Worm (Caenorhabditis elegans): Measurements from ENCODE around the gene kin-20.
A peak's percentile ranks its signal among the peaks of the same experiment; 100 is the strongest.

Gene kin-20

DNA sequence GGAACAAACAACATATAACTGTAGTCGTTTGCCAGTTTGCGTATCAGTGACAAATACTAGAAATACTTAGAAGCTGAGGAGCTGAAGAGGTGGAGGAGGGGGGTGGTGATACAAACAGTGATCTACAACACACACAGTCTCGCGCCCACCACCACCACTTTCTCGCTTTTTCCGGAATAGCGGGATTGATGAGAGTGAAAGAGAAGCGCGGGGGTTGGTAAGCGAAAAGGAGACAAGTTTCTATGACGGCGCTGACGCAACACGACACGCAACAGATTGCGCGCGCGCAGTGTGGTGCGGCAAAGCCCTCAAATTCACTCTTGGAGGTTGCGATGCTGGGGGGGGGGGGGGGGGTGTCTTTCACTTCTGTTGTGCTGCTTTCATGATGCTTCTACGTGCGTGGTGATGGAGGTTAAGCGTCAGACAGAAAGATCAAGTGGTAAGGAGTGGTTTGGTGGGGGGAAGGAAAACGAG, at the start of gene kin-20:
Gene kin-20, minus strand, starts transcription at position 51 of the 474 bp plus-strand sequence.
- TF ChIP-seq tbx-2 (tag; optimal IDR thresholded peaks at IDR 0.05) = no peak
- no peak for TF ChIP-seq nhr-43 (tag; optimal IDR thresholded peaks at IDR 0.05; ENCODE audit: poor library complexity, severe bottlenecking)
- TF ChIP-seq mml-1 (tag; optimal IDR thresholded peaks at IDR 0.05) = no peak
- TF ChIP-seq snpc-4 (tag; optimal IDR thresholded peaks at IDR 0.05) = no peak
- TF ChIP-seq pha-4 (tag; optimal IDR thresholded peaks at IDR 0.05) = peak; percentile 15
- TF ChIP-seq ama-1 (optimal IDR thresholded peaks at IDR 0.05) = no peak
- TF ChIP-seq ztf-11 (tag; optimal IDR thresholded peaks at IDR 0.05) = no peak
- TF ChIP-seq sea-2 (GFP tag; optimal IDR thresholded peaks at IDR 0.05) = no peak
- no peak for TF ChIP-seq lin-15B (tag; optimal IDR thresholded peaks at IDR 0.05)
- TF ChIP-seq elt-3 (tag; optimal IDR thresholded peaks at IDR 0.05) = no peak
- TF ChIP-seq zag-1 (tag; optimal IDR thresholded peaks at IDR 0.05) = no peak
- TF ChIP-seq nhr-25 (tag; optimal IDR thresholded peaks at IDR 0.05) = peak; percentile 65
- TF ChIP-seq mdl-1 (tag; optimal IDR thresholded peaks at IDR 0.05) = no peak
- no peak for TF ChIP-seq nfya-1 (tag; optimal IDR thresholded peaks at IDR 0.05; ENCODE audit: insufficient read depth)
- no peak for TF ChIP-seq ceh-9 (tag; optimal IDR thresholded peaks at IDR 0.05)
- no peak for TF ChIP-seq pqm-1 (tag; optimal IDR thresholded peaks at IDR 0.05)
- TF ChIP-seq nhr-23 (tag; optimal IDR thresholded peaks at IDR 0.05) = peak; percentile 16
- TF ChIP-seq egl-27 (tag; optimal IDR thresholded peaks at IDR 0.05) = no peak
- TF ChIP-seq nhr-67 (tag; optimal IDR thresholded peaks at IDR 0.05) = no peak
- TF ChIP-seq nhr-12 (tag; optimal IDR thresholded peaks at IDR 0.05) = no peak

DNA sequence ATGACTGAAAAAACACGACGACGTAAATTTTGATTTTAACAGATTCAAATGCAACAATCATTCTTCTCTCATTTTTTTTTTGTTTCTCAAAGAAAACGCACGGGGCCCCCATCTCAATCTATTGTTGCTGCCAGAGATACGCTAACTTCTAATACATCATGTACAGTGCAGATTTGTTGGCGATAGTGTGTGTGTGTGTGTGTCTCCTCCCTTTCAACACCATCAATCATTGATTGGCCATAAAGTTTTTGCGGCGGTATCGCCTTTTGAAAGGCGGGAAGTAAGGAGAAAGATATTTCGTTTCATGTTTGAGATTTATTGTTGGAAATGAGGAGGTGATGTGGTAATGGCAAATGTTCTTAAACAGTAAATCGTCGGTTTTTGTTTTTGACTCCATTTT, 49.7 kb upstream of the kin-20 start:
- TF ChIP-seq nhr-25 (tag; optimal IDR thresholded peaks at IDR 0.05) (peak; percentile 72), nfya-1 (tag; optimal IDR thresholded peaks at IDR 0.05; ENCODE audit: insufficient read depth) (peak; percentile 6), elt-1 (tag; optimal IDR thresholded peaks at IDR 0.05) (peak; percentile 92), elt-3 (tag; optimal IDR thresholded peaks at IDR 0.05) (peak in 1 of 3 experiments; percentile 18), unc-62 (GFP tag; optimal IDR thresholded peaks at IDR 0.05) (peak; percentile 22), tbx-2 (tag; optimal IDR thresholded peaks at IDR 0.05) (no peak), zag-1 (tag; optimal IDR thresholded peaks at IDR 0.05) (no peak), ZK546.5 (tag; optimal IDR thresholded peaks at IDR 0.05) (no peak), pqm-1 (tag; optimal IDR thresholded peaks at IDR 0.05) (no peak), nhr-28 (tag; optimal IDR thresholded peaks at IDR 0.05) (no peak), jun-1 (tag; optimal IDR thresholded peaks at IDR 0.05) (no peak), nhr-23 (tag; optimal IDR thresholded peaks at IDR 0.05) (peak; percentile 34), nhr-67 (tag; optimal IDR thresholded peaks at IDR 0.05) (no peak), ztf-11 (tag; optimal IDR thresholded peaks at IDR 0.05) (no peak), R02D3.7 (tag; optimal IDR thresholded peaks at IDR 0.05) (no peak), fkh-10 (GFP tag; optimal IDR thresholded peaks at IDR 0.05) (no peak), lin-15B (tag; optimal IDR thresholded peaks at IDR 0.05) (no peak), lin-39 (tag; optimal IDR thresholded peaks at IDR 0.05) (no peak), skn-1 (tag; optimal IDR thresholded peaks at IDR 0.05) (no peak), nhr-43 (tag; optimal IDR thresholded peaks at IDR 0.05; ENCODE audit: poor library complexity, severe bottlenecking) (peak; percentile 15)

DNA sequence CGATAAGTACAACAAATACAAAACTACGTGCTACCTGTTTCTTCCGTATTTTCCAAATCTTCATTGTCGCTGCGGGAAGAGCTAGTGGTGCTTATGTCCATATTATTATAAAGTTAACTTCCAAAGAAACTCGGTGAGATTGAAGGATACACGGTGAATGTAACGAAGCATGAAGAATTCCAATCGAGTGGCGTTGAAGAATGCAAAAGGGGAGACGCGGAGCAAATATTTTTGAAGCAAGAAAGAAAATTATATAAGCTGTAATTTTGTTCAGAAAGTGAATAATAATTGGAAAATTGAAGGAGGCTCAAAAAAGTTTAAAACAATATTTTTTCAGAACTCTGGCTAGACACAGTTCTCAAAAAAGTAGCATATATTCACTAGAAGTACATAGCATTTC, 48.1 kb upstream of the kin-20 start, which contains the start of gene Y15E3A.3:
Gene Y15E3A.3, minus strand, starts transcription at position 101 of the 400 bp plus-strand sequence.
- TF ChIP-seq lsy-12 (tag; optimal IDR thresholded peaks at IDR 0.05) (no peak), fos-1 (tag; optimal IDR thresholded peaks at IDR 0.05) (no peak), nhr-23 (tag; optimal IDR thresholded peaks at IDR 0.05) (no peak), zag-1 (tag; optimal IDR thresholded peaks at IDR 0.05) (no peak), unc-62 (GFP tag; optimal IDR thresholded peaks at IDR 0.05) (no peak), ztf-11 (tag; optimal IDR thresholded peaks at IDR 0.05) (no peak), nhr-237 (tag; optimal IDR thresholded peaks at IDR 0.05) (no peak), jun-1 (tag; optimal IDR thresholded peaks at IDR 0.05) (no peak), skn-1 (tag; optimal IDR thresholded peaks at IDR 0.05) (no peak), nhr-11 (tag; optimal IDR thresholded peaks at IDR 0.05) (no peak)

DNA sequence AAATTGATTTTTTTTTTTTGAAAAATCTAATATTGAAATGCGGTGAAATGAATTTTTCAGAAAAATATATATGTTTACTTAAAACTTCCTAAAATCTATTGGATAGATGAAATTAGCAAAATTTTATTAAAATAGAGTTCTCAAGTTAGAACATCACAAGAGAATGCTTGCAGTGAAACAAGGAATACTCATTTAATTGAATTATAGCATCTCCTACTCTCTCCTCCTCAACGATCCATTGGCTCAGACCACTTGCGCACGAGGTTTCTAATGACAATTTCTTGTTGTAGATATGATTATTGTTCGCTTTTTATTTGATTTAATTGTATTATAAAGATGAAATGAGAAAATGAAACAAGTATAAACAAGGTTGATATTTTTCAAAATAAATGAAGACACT, 44.2 kb upstream of the kin-20 start:
- TF ChIP-seq ZK546.5 (tag; optimal IDR thresholded peaks at IDR 0.05) (no peak), elt-1 (tag; optimal IDR thresholded peaks at IDR 0.05) (no peak), fkh-2 (tag; optimal IDR thresholded peaks at IDR 0.05) (no peak), lin-15B (tag; optimal IDR thresholded peaks at IDR 0.05) (no peak), tbx-2 (tag; optimal IDR thresholded peaks at IDR 0.05) (no peak), egl-5 (tag; optimal IDR thresholded peaks at IDR 0.05) (no peak), nhr-237 (tag; optimal IDR thresholded peaks at IDR 0.05) (no peak), hmg-11 (tag; optimal IDR thresholded peaks at IDR 0.05) (no peak)
